Fruit fly (Drosophila melanogaster): ENCODE measurements around the gene CG13251.

The CG13251 gene

dm6 chr3L:20636899-20637298 lies at the start of gene CG13251:
CG13251 (plus strand) TSS chr3L:20637199.
- TF ChIP-seq usp (GFP tag; optimal IDR thresholded peaks at IDR 0.05) (no peak), EcR (GFP tag; optimal IDR thresholded peaks at IDR 0.05) (no peak), pan (optimal IDR thresholded peaks at IDR 0.05) (no peak), psq (optimal IDR thresholded peaks at IDR 0.05) (no peak), Dll (optimal IDR thresholded peaks at IDR 0.05) (no peak), CG8478 (optimal IDR thresholded peaks at IDR 0.05) (no peak)

- TF ChIP-seq Dll (optimal IDR thresholded peaks at IDR 0.05) (no peak), psq (optimal IDR thresholded peaks at IDR 0.05) (no peak), EcR (GFP tag; optimal IDR thresholded peaks at IDR 0.05) (no peak), CG8478 (optimal IDR thresholded peaks at IDR 0.05) (no peak), pan (optimal IDR thresholded peaks at IDR 0.05) (no peak), usp (GFP tag; optimal IDR thresholded peaks at IDR 0.05) (no peak)
Measured at dm6 chr3L:20588533-20588932, 48.5 kb upstream of the CG13251 start.

dm6 chr3L:20592577-20592976 lies 44.4 kb upstream of the CG13251 start:
- no peak for TF ChIP-seq psq (optimal IDR thresholded peaks at IDR 0.05)
- TF ChIP-seq pan (optimal IDR thresholded peaks at IDR 0.05), result no peak
- TF ChIP-seq Dll (optimal IDR thresholded peaks at IDR 0.05), result no peak
- no peak for TF ChIP-seq usp (GFP tag; optimal IDR thresholded peaks at IDR 0.05)
- TF ChIP-seq EcR (GFP tag; optimal IDR thresholded peaks at IDR 0.05), result no peak
- TF ChIP-seq CG8478 (optimal IDR thresholded peaks at IDR 0.05), result no peak

- TF ChIP-seq Dll (optimal IDR thresholded peaks at IDR 0.05) (no peak), psq (optimal IDR thresholded peaks at IDR 0.05) (no peak), CG8478 (optimal IDR thresholded peaks at IDR 0.05) (no peak)
Measured at dm6 chr3L:20595834-20596233, 41.2 kb upstream of the CG13251 start.

dm6 chr3L:20600644-20601043 lies 36.4 kb upstream of the CG13251 start:
- TF ChIP-seq Dll (optimal IDR thresholded peaks at IDR 0.05) (no peak), CG8478 (optimal IDR thresholded peaks at IDR 0.05) (no peak), EcR (GFP tag; optimal IDR thresholded peaks at IDR 0.05) (no peak), pan (optimal IDR thresholded peaks at IDR 0.05) (no peak), psq (optimal IDR thresholded peaks at IDR 0.05) (no peak), usp (GFP tag; optimal IDR thresholded peaks at IDR 0.05) (no peak)

- TF ChIP-seq usp (GFP tag; optimal IDR thresholded peaks at IDR 0.05), result no peak
- no peak for TF ChIP-seq EcR (GFP tag; optimal IDR thresholded peaks at IDR 0.05)
- no peak for TF ChIP-seq pan (optimal IDR thresholded peaks at IDR 0.05)
- TF ChIP-seq Dll (optimal IDR thresholded peaks at IDR 0.05), result no peak
- TF ChIP-seq psq (optimal IDR thresholded peaks at IDR 0.05), result no peak
- no peak for TF ChIP-seq CG8478 (optimal IDR thresholded peaks at IDR 0.05)
Measured at dm6 chr3L:20602634-20603033, 34.4 kb upstream of the CG13251 start.

- TF ChIP-seq Dll (optimal IDR thresholded peaks at IDR 0.05), result no peak
Measured at dm6 chr3L:20603644-20604182, 33.3 kb upstream of the CG13251 start.

- TF ChIP-seq EcR (GFP tag; optimal IDR thresholded peaks at IDR 0.05) (no peak), usp (GFP tag; optimal IDR thresholded peaks at IDR 0.05) (no peak), Dll (optimal IDR thresholded peaks at IDR 0.05) (no peak)
Measured at dm6 chr3L:20610452-20610851, 26.5 kb upstream of the CG13251 start.

- TF ChIP-seq psq (optimal IDR thresholded peaks at IDR 0.05) (no peak), pan (optimal IDR thresholded peaks at IDR 0.05) (no peak), Dll (optimal IDR thresholded peaks at IDR 0.05) (no peak), usp (GFP tag; optimal IDR thresholded peaks at IDR 0.05) (no peak), EcR (GFP tag; optimal IDR thresholded peaks at IDR 0.05) (no peak), CG8478 (optimal IDR thresholded peaks at IDR 0.05) (no peak)
Measured at dm6 chr3L:20612836-20613235, 24.2 kb upstream of the CG13251 start.

- no peak for TF ChIP-seq pan (optimal IDR thresholded peaks at IDR 0.05)
- no peak for TF ChIP-seq Dll (optimal IDR thresholded peaks at IDR 0.05)
- TF ChIP-seq EcR (GFP tag; optimal IDR thresholded peaks at IDR 0.05), result no peak
- TF ChIP-seq CG8478 (optimal IDR thresholded peaks at IDR 0.05), result no peak
- TF ChIP-seq usp (GFP tag; optimal IDR thresholded peaks at IDR 0.05), result no peak
- no peak for TF ChIP-seq psq (optimal IDR thresholded peaks at IDR 0.05)
Measured at dm6 chr3L:20616409-20617292, 20.3 kb upstream of the CG13251 start.

- TF ChIP-seq usp (GFP tag; optimal IDR thresholded peaks at IDR 0.05) (no peak), psq (optimal IDR thresholded peaks at IDR 0.05) (no peak), CG8478 (optimal IDR thresholded peaks at IDR 0.05) (no peak), pan (optimal IDR thresholded peaks at IDR 0.05) (no peak), EcR (GFP tag; optimal IDR thresholded peaks at IDR 0.05) (no peak)
Measured at dm6 chr3L:20620303-20620996, 16.5 kb upstream of the CG13251 start, which contains the start of gene knrl. knrl (minus strand) TSS chr3L:20620659.

dm6 chr3L:20621455-20622158 lies 15.4 kb upstream of the CG13251 start:
- no peak for TF ChIP-seq EcR (GFP tag; optimal IDR thresholded peaks at IDR 0.05)
- peak; percentile 74 for TF ChIP-seq CG8478 (optimal IDR thresholded peaks at IDR 0.05)
- TF ChIP-seq psq (optimal IDR thresholded peaks at IDR 0.05), result no peak
- no peak for TF ChIP-seq usp (GFP tag; optimal IDR thresholded peaks at IDR 0.05)
- TF ChIP-seq pan (optimal IDR thresholded peaks at IDR 0.05), result no peak
- peak; percentile 86 for TF ChIP-seq Dll (optimal IDR thresholded peaks at IDR 0.05)
